Worm (Caenorhabditis elegans): ENCODE data around the gene mod-1.

mod-1 gene

ce11 chrV:8936184-8936589, 22.3 kb upstream of the mod-1 start, which contains the start of gene unc-23 (continued):
- TF ChIP-seq php-3 (GFP tag; IDR thresholded peaks at IDR 0.05) (peak; percentile 90), nhr-10 (tag; optimal IDR thresholded peaks at IDR 0.05) (peak; percentile 77), nhr-77 (tag; optimal IDR thresholded peaks at IDR 0.05) (peak; percentile 73), sdz-12 (GFP tag; optimal IDR thresholded peaks at IDR 0.05) (no peak), Y48G9A.11 (GFP tag; IDR thresholded peaks at IDR 0.05) (0 out of 2 replicates have a peak, but pooled peaks have one; percentile 37), mes-2 (tag; optimal IDR thresholded peaks at IDR 0.05; ENCODE audit: poor library complexity, severe bottlenecking) (peak; percentile 54), ceh-28 (tag; optimal IDR thresholded peaks at IDR 0.05) (no peak), nhr-102 (tag; optimal IDR thresholded peaks at IDR 0.05) (peak; percentile 83), zip-2 (tag; optimal IDR thresholded peaks at IDR 0.05) (peak; percentile 36), gei-8 (GFP tag; optimal IDR thresholded peaks at IDR 0.05) (peak; percentile 50), cey-2 (tag; optimal IDR thresholded peaks at IDR 0.05; ENCODE audit: borderline replicate concordance, insufficient read depth) (peak; percentile 77)

DNA sequence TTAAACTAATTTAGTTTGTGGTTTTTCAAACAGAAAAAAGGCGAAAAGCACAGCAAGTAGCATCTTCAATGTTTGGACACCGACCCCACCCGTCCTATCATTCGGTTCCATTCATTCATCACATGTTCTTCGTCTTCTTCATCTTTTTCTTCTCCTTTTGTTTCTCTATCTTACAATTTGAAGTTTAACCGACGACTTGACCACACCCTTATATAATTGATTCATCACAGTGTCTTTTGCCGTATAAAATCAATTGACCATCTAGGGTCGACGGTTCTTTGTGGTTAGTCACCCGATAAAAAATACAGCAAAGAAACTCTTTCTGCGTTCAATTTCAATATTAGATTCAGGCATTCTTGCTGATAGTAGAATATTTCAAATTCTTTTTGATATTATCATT, 21.3 kb upstream of the mod-1 start:
- peak; percentile 57 for TF ChIP-seq pqm-1 (tag; optimal IDR thresholded peaks at IDR 0.05)
- TF ChIP-seq hlh-30 (tag; optimal IDR thresholded peaks at IDR 0.05; ENCODE audit: insufficient read depth), result peak; percentile 73
- TF ChIP-seq nhr-48 (tag; optimal IDR thresholded peaks at IDR 0.05), result no peak
- peak; percentile 56 for TF ChIP-seq ama-1 (optimal IDR thresholded peaks at IDR 0.05)
- TF ChIP-seq unc-62 (GFP tag; optimal IDR thresholded peaks at IDR 0.05 in 1 of 2), result peak in 1 of 2 experiments; percentile 75
- TF ChIP-seq unc-62 (tag; optimal IDR thresholded peaks at IDR 0.05), result no peak
- TF ChIP-seq zag-1 (tag; optimal IDR thresholded peaks at IDR 0.05), result no peak
- TF ChIP-seq nhr-102 (tag; optimal IDR thresholded peaks at IDR 0.05), result no peak
- TF ChIP-seq jun-1 (tag; optimal IDR thresholded peaks at IDR 0.05), result no peak
- peak; percentile 56 for TF ChIP-seq mep-1 (tag; optimal IDR thresholded peaks at IDR 0.05)
- TF ChIP-seq mxl-3 (GFP tag; optimal IDR thresholded peaks at IDR 0.05), result peak; percentile 23
- no peak for TF ChIP-seq spr-1 (tag; optimal IDR thresholded peaks at IDR 0.05)
- TF ChIP-seq hlh-11 (tag; optimal IDR thresholded peaks at IDR 0.05), result peak; percentile 67
- TF ChIP-seq duxl-1 (tag; optimal IDR thresholded peaks at IDR 0.05; ENCODE audit: poor library complexity), result no peak
- 0 out of 2 replicates have a peak, but pooled peaks have one; percentile 4 for TF ChIP-seq lin-38 (GFP tag; IDR thresholded peaks at IDR 0.05)
- no peak for TF ChIP-seq gei-8 (GFP tag; optimal IDR thresholded peaks at IDR 0.05)
- no peak for TF ChIP-seq sdz-12 (GFP tag; optimal IDR thresholded peaks at IDR 0.05)
- peak; percentile 26 for TF ChIP-seq mes-2 (tag; optimal IDR thresholded peaks at IDR 0.05; ENCODE audit: poor library complexity, severe bottlenecking)
- TF ChIP-seq nhr-28 (tag; optimal IDR thresholded peaks at IDR 0.05), result peak; percentile 73
- no peak for TF ChIP-seq nhr-10 (tag; optimal IDR thresholded peaks at IDR 0.05)
- no peak for TF ChIP-seq ceh-28 (tag; optimal IDR thresholded peaks at IDR 0.05)
- peak; percentile 55 for TF ChIP-seq aha-1 (tag)
- TF ChIP-seq hif-1 (tag; optimal IDR thresholded peaks at IDR 0.05), result no peak
- TF ChIP-seq nhr-11 (tag; optimal IDR thresholded peaks at IDR 0.05), result no peak
- TF ChIP-seq cey-2 (tag; optimal IDR thresholded peaks at IDR 0.05; ENCODE audit: borderline replicate concordance, insufficient read depth), result no peak
- TF ChIP-seq dmd-6 (GFP tag; IDR thresholded peaks at IDR 0.05), result peak; percentile 24; the same call in 1 of the 2 replicates

DNA sequence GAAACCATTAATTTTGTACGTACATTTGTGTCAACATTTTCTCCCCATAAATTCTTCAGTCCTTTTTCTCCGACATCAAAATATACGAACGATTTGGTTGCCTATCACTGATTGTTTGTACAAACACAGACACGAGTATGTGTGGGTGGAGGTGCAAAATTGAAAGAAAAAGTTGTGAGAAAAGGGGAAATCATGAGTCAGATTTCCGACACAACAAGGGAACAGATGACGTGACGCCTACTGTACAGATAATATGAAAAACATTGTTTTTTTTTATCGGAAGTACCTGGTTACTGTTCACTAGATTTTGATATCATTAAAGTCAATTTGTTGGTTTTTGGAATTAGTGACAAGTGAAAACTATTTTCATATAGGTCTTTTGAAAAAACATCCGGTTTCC, 20.4 kb upstream of the mod-1 start:
- peak; percentile 47 for TF ChIP-seq hlh-30 (tag; optimal IDR thresholded peaks at IDR 0.05; ENCODE audit: insufficient read depth)
- TF ChIP-seq daf-16 (GFP tag; optimal IDR thresholded peaks at IDR 0.05), result no peak
- peak; percentile 35 for TF ChIP-seq daf-16 (tag; optimal IDR thresholded peaks at IDR 0.05)
- no peak for TF ChIP-seq daf-8 (GFP tag; IDR thresholded peaks at IDR 0.05)
- no peak for TF ChIP-seq vab-7 (GFP tag; IDR thresholded peaks at IDR 0.05)
- no peak for TF ChIP-seq hmg-1.1 (GFP tag; IDR thresholded peaks at IDR 0.05)
- TF ChIP-seq nhr-11 (tag; optimal IDR thresholded peaks at IDR 0.05), result no peak
- TF ChIP-seq nhr-25 (tag; optimal IDR thresholded peaks at IDR 0.05; ENCODE audit: borderline replicate concordance, insufficient read depth), result no peak
- no peak for TF ChIP-seq ZK337.2 (GFP tag; IDR thresholded peaks at IDR 0.05)
- no peak for TF ChIP-seq nhr-76 (tag; optimal IDR thresholded peaks at IDR 0.05)
- no peak for TF ChIP-seq ceh-20 (GFP tag; IDR thresholded peaks at IDR 0.05)
- TF ChIP-seq tag-97 (GFP tag; IDR thresholded peaks at IDR 0.05), result no peak
- no peak for TF ChIP-seq daf-19 (GFP tag; conservative IDR thresholded peaks at IDR 0.05)
- TF ChIP-seq lin-15B (tag; optimal IDR thresholded peaks at IDR 0.05), result no peak
- TF ChIP-seq nhr-48 (tag; optimal IDR thresholded peaks at IDR 0.05), result no peak
